Worm (Caenorhabditis elegans): ENCODE measurements around the gene F48E8.4.

- TF ChIP-seq F23B12.7 (tag; optimal IDR thresholded peaks at IDR 0.05; ENCODE audit: insufficient read depth) (no peak), snpc-4 (GFP tag; optimal IDR thresholded peaks at IDR 0.05) (no peak), snpc-4 (tag; optimal IDR thresholded peaks at IDR 0.05) (no peak), ama-1 (optimal IDR thresholded peaks at IDR 0.05) (no peak), ama-1 (GFP tag; optimal IDR thresholded peaks at IDR 0.05) (no peak), ekl-4 (GFP tag; IDR thresholded peaks at IDR 0.05) (no peak), sdz-38 (tag; optimal IDR thresholded peaks at IDR 0.05) (no peak), madf-8 (GFP tag; conservative IDR thresholded peaks at IDR 0.05) (no peak), unc-62 (GFP tag; optimal IDR thresholded peaks at IDR 0.05) (no peak), pha-4 (tag; optimal IDR thresholded peaks at IDR 0.05) (no peak), him-1 (tag; optimal IDR thresholded peaks at IDR 0.05) (no peak), F10E7.11 (tag; optimal IDR thresholded peaks at IDR 0.05) (no peak), nhr-120 (GFP tag; IDR thresholded peaks at IDR 0.05) (no peak)
Measured at ce11 chrIII:5478011-5478410, 24.6 kb downstream of the F48E8.4 start, which contains the start of gene R02F2.10.
